Worm (Caenorhabditis elegans) whole organism, L1 larva: ENCODE results near the gene unc-39.

Experiments
- Y116A8C.19 ChIP-seq: sonication (generic microtip); optimal IDR thresholded peaks from 2 replicates; lab custom pipeline; 2016; ENCODE audit warnings: missing compliant biosample characterization, missing genetic modification characterization, borderline replicate concordance
- ceh-90 ChIP-seq: sonication (generic microtip); optimal IDR thresholded peaks from 2 replicates; lab custom pipeline; 2016; ENCODE audit warnings: missing genetic modification characterization, missing compliant biosample characterization
- ces-1 ChIP-seq: fragments of 150-350 bp; optimal IDR thresholded peaks from 2 replicates; lab custom pipeline; 2014; ENCODE audit warnings: missing biosample characterization, missing genetic modification reagents, missing genetic modification characterization
- egl-13 ChIP-seq: sonication (generic microtip); optimal IDR thresholded peaks from 2 replicates; lab custom pipeline; 2016; ENCODE audit warnings: missing genotype, missing genetic modification reagents, missing genetic modification characterization, missing compliant biosample characterization
- lsy-2 ChIP-seq, 2 experiments: fragments of 150-350 bp; optimal IDR thresholded peaks; 2 replicates each; lab custom pipeline; 2014; ENCODE audit warnings: missing biosample characterization in 2 of 2, missing genetic modification characterization in 2 of 2
- snpc-4 ChIP-seq: fragments of 150-350 bp; optimal IDR thresholded peaks from 2 replicates; lab custom pipeline; 2014; ENCODE audit warnings: missing biosample characterization, missing genetic modification characterization

- TF ChIP-seq ces-1 (GFP tag; lab: Kevin White, UChicago) (no peak), ceh-90 (no peak), lsy-2 (tag; optimal IDR thresholded peaks at IDR 0.05; lab: Kevin White, UChicago) (no peak), Y116A8C.19 (tag; lab: Kevin White, UChicago) (no peak), egl-13 (no peak), snpc-4 (tag; lab: Kevin White, UChicago) (no peak)
Measured at ce11 chrV:14393504-14393903, 20.6 kb downstream of the unc-39 start, which contains the start of gene C15H11.1.
